Worm (Caenorhabditis elegans) whole organism, young adult: Measurements from ENCODE around the gene hira-1.

Source experiments
- F10E7.11 ChIP-seq: sonication (generic microtip); optimal IDR thresholded peaks from 2 replicates; lab custom pipeline; 2017; ENCODE audit warnings: mild to moderate bottlenecking, missing genetic modification characterization, moderate library complexity, missing compliant biosample characterization
- Y79H2A.3 ChIP-seq: fragments of 200-800 bp; sonication (Bioruptor generic); conservative IDR thresholded peaks from 2 replicates; pipeline ENCODE4 v1.3.6; 2022; ENCODE audit warnings: missing genetic modification reagents, missing genetic modification characterization, missing compliant biosample characterization
- Y95B8A.8 ChIP-seq: fragments of 200-800 bp; sonication (Bioruptor generic); IDR thresholded peaks from 2 replicates; pipeline ENCODE4 v1.3.6; 2022; ENCODE audit warnings: missing genetic modification reagents, missing genetic modification characterization, missing compliant biosample characterization
- ekl-4 ChIP-seq: fragments of 200-800 bp; sonication (Bioruptor generic); IDR thresholded peaks from 2 replicates; pipeline ENCODE4 v1.3.6; 2022; ENCODE audit warnings: missing genetic modification reagents, missing genetic modification characterization, missing compliant biosample characterization
- lir-1 ChIP-seq: fragments of 200-800 bp; sonication (Bioruptor generic); conservative IDR thresholded peaks from 2 replicates; pipeline ENCODE4 v1.3.6; 2022; ENCODE audit warnings: missing genetic modification reagents, missing genetic modification characterization, missing compliant biosample characterization

- TF ChIP-seq F10E7.11 (tag; lab: Kevin White, UChicago) (no peak), Y95B8A.8 (GFP tag; lab: Robert Waterston, UW) (no peak), ekl-4 (no peak), Y79H2A.3 (GFP tag; lab: Robert Waterston, UW) (no peak), lir-1 (GFP tag; lab: Robert Waterston, UW) (no peak)
Measured at ce11 chrIII:5171945-5172344, 19.0 kb upstream of the hira-1 start, which contains the start of gene prp-19.
